Fruit fly (Drosophila melanogaster) whole organism, pupa: ENCODE data around the gene blot.

Experiments
- CG10348 ChIP-seq: fragments of 200-800 bp; sonication (Bioruptor generic); IDR thresholded peaks from 2 replicates; pipeline ENCODE4 v1.3.6; 2022; ENCODE audit warnings: missing biosample characterization, missing genetic modification characterization
- CG12605 ChIP-seq: fragments of 200-800 bp; sonication (Bioruptor generic); IDR thresholded peaks from 2 replicates; pipeline ENCODE4 v1.3.6; 2022; ENCODE audit warnings: missing biosample characterization, missing genetic modification characterization
- CG13204 ChIP-seq: fragments of 200-800 bp; sonication (Bioruptor generic); optimal IDR thresholded peaks from 2 replicates; lab custom pipeline; 2018; ENCODE audit warnings: missing biosample characterization, mild to moderate bottlenecking, missing genetic modification characterization, moderate library complexity
- CG14655 ChIP-seq: fragments of 200-800 bp; sonication (Bioruptor generic); optimal IDR thresholded peaks from 3 replicates; lab custom pipeline; 2017; ENCODE audit warnings: mild to moderate bottlenecking, missing biosample characterization, missing genetic modification reagents, missing genetic modification characterization
- CG15710 ChIP-seq: fragments of 200-800 bp; sonication (Bioruptor generic); optimal IDR thresholded peaks from 2 replicates; lab custom pipeline; 2018; ENCODE audit warnings: missing biosample characterization, mild to moderate bottlenecking, missing genetic modification characterization, moderate library complexity
- CG17806 ChIP-seq: fragments of 200-800 bp; sonication (Bioruptor generic); optimal IDR thresholded peaks from 2 replicates; lab custom pipeline; 2018; ENCODE audit warnings: missing biosample characterization, mild to moderate bottlenecking, missing genetic modification characterization, moderate library complexity
- CG32121 ChIP-seq: fragments of 200-800 bp; sonication (Bioruptor generic); IDR thresholded peaks from 2 replicates; pipeline ENCODE4 v1.3.6; 2022; ENCODE audit warnings: missing biosample characterization, missing genetic modification characterization
- CG34367 ChIP-seq: fragments of 200-800 bp; sonication (Bioruptor generic); optimal IDR thresholded peaks from 2 replicates; lab custom pipeline; 2018; ENCODE audit warnings: missing biosample characterization, mild to moderate bottlenecking, missing genetic modification characterization
- CG4496 ChIP-seq: fragments of 200-800 bp; sonication (Bioruptor generic); IDR thresholded peaks from 3 replicates; pipeline ENCODE4 v1.3.6; 2022; ENCODE audit warnings: missing biosample characterization, missing genetic modification characterization
- CG8159 ChIP-seq: fragments of 200-800 bp; sonication (Bioruptor generic); optimal IDR thresholded peaks from 3 replicates; lab custom pipeline; 2018; ENCODE audit warnings: missing biosample characterization, mild to moderate bottlenecking, missing genetic modification characterization, moderate library complexity
- CG8301 ChIP-seq: fragments of 200-800 bp; sonication (Bioruptor generic); optimal IDR thresholded peaks from 2 replicates; lab custom pipeline; 2018; ENCODE audit warnings: missing biosample characterization, mild to moderate bottlenecking, missing genetic modification characterization
- CG9948 ChIP-seq: fragments of 200-800 bp; sonication (Bioruptor generic); optimal IDR thresholded peaks from 2 replicates; lab custom pipeline; 2018; ENCODE audit warnings: missing biosample characterization, mild to moderate bottlenecking, missing genetic modification characterization, moderate library complexity
- D1 ChIP-seq: fragments of 200-800 bp; sonication (Bioruptor generic); optimal IDR thresholded peaks from 2 replicates; lab custom pipeline; 2018; ENCODE audit warnings: missing biosample characterization, mild to moderate bottlenecking, missing genetic modification characterization, moderate library complexity
- EcR ChIP-seq: fragments of 200-800 bp; sonication (Bioruptor generic); optimal IDR thresholded peaks from 3 replicates; lab custom pipeline; 2019; ENCODE audit warnings: missing biosample characterization, missing genetic modification characterization, mild to moderate bottlenecking, moderate library complexity, missing genetic modification reagents
- Ets98B ChIP-seq: fragments of 200-800 bp; sonication (Bioruptor generic); IDR thresholded peaks from 2 replicates; pipeline ENCODE4 v1.3.6; 2022; ENCODE audit warnings: missing biosample characterization, missing genetic modification characterization
- Pif1A ChIP-seq: fragments of 200-800 bp; sonication (Bioruptor generic); optimal IDR thresholded peaks from 3 replicates; lab custom pipeline; 2016; ENCODE audit warnings: missing biosample characterization, missing genetic modification characterization
- Pif1B ChIP-seq: fragments of 200-800 bp; sonication (Bioruptor generic); optimal IDR thresholded peaks from 3 replicates; lab custom pipeline; 2016; ENCODE audit warnings: missing biosample characterization, missing genetic modification characterization
- Snoo ChIP-seq: fragments of 200-800 bp; sonication (Bioruptor generic); optimal IDR thresholded peaks from 3 replicates; lab custom pipeline; 2017; ENCODE audit warnings: missing biosample characterization, mild to moderate bottlenecking, missing genetic modification characterization, inconsistent platforms
- fd96Ca ChIP-seq: fragments of 200-800 bp; sonication (Bioruptor generic); IDR thresholded peaks from 3 replicates; pipeline ENCODE4 v1.3.6; 2022; ENCODE audit warnings: missing biosample characterization, missing genetic modification characterization
- gl ChIP-seq: fragments of 200-800 bp; sonication (Bioruptor generic); optimal IDR thresholded peaks from 2 replicates; lab custom pipeline; 2018; ENCODE audit warnings: missing biosample characterization, mild to moderate bottlenecking, missing genetic modification characterization
- rn ChIP-seq: fragments of 200-800 bp; sonication (Bioruptor generic); IDR thresholded peaks from 2 replicates; pipeline ENCODE4 v1.3.6; 2022; ENCODE audit warnings: missing biosample characterization, missing genetic modification characterization

blot gene

DNA sequence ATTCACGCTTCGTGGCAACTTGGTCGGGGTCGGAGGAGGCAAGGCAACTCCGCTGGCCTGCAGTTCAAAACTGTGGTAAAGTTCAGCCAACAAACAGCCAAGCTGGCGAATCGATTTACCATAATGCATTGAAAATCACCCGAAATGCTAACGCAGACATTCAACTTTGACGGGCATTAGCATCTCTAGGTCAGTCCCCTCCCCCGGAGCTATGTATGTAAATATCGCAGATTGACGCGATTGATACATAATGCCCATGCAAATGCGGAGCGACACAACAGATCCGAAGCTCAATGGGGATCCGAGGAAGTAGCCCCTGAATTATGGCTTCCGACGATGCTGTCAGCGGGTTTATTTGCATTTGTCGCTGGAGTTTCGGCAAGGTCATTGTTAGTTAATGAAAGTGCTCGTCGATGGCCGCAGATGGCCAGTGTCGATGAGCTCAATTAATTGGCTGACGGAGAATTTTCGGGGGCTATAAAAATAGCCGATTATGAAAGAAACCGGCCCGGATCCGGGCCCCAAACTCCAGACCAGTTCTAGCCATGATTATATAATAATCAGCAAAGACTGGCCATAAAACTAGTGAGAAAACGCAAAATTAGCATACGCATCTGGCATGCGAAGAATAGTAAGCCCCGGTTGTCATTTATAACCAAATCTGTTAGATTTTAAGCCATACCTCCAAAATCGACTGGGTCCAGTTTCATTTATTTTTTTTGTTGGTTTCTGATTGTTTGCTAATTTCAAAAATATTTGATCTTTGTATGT, 34.5 kb downstream of the blot start:
- TF ChIP-seq CG14655 (GFP tag; lab: Kevin White, UChicago) = no peak
- TF ChIP-seq CG15710 = no peak

DNA sequence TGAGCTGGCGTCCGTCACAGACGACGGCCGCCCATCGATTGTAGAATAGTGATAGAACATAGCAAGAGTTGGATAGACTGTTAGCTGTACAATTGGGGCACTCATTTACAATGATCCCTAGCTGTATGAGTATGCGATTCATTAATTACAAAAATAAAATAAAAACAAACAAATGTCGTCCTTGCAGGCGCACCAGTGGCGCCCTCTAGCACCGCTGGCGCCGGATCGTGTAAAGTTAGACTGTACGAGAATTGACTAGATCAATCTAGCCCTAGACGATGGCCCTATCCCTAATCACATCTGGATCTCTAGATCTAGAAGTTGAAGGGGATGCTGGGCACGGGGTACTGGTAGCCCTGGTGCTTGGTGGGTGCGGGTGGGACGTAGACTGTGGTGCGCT, 37.6 kb downstream of the blot start:
- TF ChIP-seq CG32121 (GFP tag; lab: Robert Waterston, UW) (no peak), CG14655 (GFP tag; lab: Kevin White, UChicago) (no peak), CG13204 (GFP tag; lab: Kevin White, UChicago) (no peak), fd96Ca (GFP tag; lab: Robert Waterston, UW) (no peak), CG8159 (tag; lab: Kevin White, UChicago) (no peak), CG4496 (GFP tag; lab: Robert Waterston, UW) (no peak), Ets98B (GFP tag; lab: Robert Waterston, UW) (no peak), CG8301 (tag; lab: Kevin White, UChicago) (no peak), rn (GFP tag; lab: Robert Waterston, UW) (no peak), CG12605 (GFP tag; lab: Robert Waterston, UW) (no peak), Pif1A (no peak), CG15710 (no peak), D1 (tag; lab: Kevin White, UChicago) (no peak), EcR (no peak), Snoo (tag; lab: Kevin White, UChicago) (no peak), CG10348 (no peak)

DNA sequence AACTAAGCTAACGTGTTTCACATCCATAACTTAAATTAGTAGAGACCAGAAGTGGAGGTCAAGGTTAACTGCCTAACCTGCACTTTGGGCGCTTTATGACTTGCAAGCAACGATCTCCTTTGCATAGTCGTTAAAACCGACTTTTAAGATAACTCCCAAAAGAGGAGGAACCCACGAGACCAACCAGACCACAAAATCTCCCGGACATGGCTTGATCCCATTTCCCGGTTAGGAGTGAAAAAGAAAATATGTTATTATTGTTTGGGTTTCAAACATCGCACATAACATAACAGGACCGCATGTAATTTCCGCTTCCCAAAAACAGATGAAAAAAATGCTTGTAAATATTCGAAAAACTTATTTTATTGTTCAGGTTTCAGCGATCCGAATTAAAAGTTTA, 38.0 kb downstream of the blot start:
- no peak for TF ChIP-seq Snoo (tag; lab: Kevin White, UChicago)
- TF ChIP-seq Ets98B (GFP tag; lab: Robert Waterston, UW) = no peak
- TF ChIP-seq D1 (tag; lab: Kevin White, UChicago) = no peak
- TF ChIP-seq Pif1B (GFP tag; lab: Kevin White, UChicago) = no peak
- no peak for TF ChIP-seq EcR
- no peak for TF ChIP-seq CG10348
- no peak for TF ChIP-seq CG8301 (tag; lab: Kevin White, UChicago)
- TF ChIP-seq gl (tag; lab: Kevin White, UChicago) = no peak
- TF ChIP-seq fd96Ca (GFP tag; lab: Robert Waterston, UW) = no peak
- no peak for TF ChIP-seq CG14655 (GFP tag; lab: Kevin White, UChicago)
- TF ChIP-seq CG17806 (tag; lab: Kevin White, UChicago) = no peak
- no peak for TF ChIP-seq Pif1A
- TF ChIP-seq CG4496 (GFP tag; lab: Robert Waterston, UW) = no peak
- TF ChIP-seq CG34367 (tag; lab: Kevin White, UChicago) = no peak
- TF ChIP-seq CG32121 (GFP tag; lab: Robert Waterston, UW) = no peak
- TF ChIP-seq CG15710 = no peak

DNA sequence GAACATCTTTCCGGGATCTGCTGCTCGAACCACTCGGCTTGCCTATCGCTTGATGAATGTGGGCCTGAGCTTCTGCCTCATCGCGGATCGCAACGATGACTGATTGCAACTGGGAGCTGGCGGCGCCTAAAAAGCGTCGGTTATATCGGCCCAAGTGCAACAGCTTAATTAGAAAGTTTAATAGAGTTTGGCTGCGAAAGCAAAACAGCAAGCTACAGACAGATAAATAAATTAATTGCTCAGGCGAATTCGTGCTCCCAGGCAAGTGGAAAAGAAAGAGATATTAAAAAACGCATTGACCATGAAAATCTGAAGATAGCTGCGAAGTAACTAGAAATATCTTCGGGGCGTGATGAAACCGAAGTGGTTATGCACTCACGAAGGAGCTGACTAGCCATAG, 38.7 kb downstream of the blot start, which contains the start of gene CG13728:
CG13728 (minus strand) TSS at position 101 of the 400 bp plus-strand sequence.
- TF ChIP-seq rn (GFP tag; lab: Robert Waterston, UW) = no peak
- no peak for TF ChIP-seq CG14655 (GFP tag; lab: Kevin White, UChicago)
- TF ChIP-seq CG8301 (tag; lab: Kevin White, UChicago) = no peak
- no peak for TF ChIP-seq Pif1B (GFP tag; lab: Kevin White, UChicago)
- TF ChIP-seq Ets98B (GFP tag; lab: Robert Waterston, UW) = no peak
- no peak for TF ChIP-seq CG32121 (GFP tag; lab: Robert Waterston, UW)
- TF ChIP-seq gl (tag; lab: Kevin White, UChicago) = no peak

DNA sequence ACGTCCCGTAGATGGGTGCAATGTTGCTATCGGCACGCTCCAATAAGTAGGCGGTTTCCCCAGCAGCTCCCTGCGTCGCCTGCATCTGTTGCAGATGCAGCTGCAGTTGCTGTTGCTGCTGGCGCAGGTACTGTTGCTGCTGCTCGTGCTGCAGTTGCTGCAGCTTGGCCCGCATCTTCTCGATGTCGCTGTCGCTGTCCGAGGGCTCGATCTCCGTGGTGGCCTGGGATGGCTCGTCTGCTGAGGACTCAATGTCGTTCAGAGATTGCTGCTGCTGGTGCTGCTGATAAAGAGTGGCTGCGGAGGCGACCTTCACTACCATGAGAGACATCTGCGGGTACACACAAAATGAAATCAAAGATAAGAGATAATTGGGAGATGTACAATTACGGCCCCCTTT, 39.3 kb downstream of the blot start:
- TF ChIP-seq CG14655 (GFP tag; lab: Kevin White, UChicago) = no peak
- TF ChIP-seq rn (GFP tag; lab: Robert Waterston, UW) = no peak
- no peak for TF ChIP-seq CG34367 (tag; lab: Kevin White, UChicago)
- no peak for TF ChIP-seq CG32121 (GFP tag; lab: Robert Waterston, UW)
- no peak for TF ChIP-seq CG12605 (GFP tag; lab: Robert Waterston, UW)
- no peak for TF ChIP-seq CG15710

DNA sequence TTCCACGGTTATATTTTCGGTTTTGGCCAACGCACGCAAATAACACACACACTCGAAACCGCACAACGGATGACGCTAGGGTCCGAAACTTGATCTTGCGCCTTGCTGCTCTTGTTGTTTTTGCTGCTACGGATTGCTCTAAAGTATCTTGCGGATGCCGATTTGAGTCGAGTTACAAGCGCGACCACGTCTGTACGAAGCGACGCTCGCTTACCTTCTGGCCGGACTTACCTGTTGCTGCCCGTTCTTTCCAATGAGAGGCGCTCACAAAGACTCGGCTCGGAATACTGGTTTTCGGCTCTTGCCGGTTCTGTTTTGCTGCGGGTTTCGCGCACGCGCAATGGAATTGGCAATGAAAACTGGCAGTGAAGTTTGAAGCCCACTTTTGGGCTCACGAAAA, 42.0 kb downstream of the blot start, which contains the start of gene Cad74A:
Cad74A (minus strand) TSS at position 220 of the 400 bp plus-strand sequence.
- TF ChIP-seq rn (GFP tag; lab: Robert Waterston, UW) (no peak), CG17806 (tag; lab: Kevin White, UChicago) (no peak), Pif1B (GFP tag; lab: Kevin White, UChicago) (peak; percentile 38), CG4496 (GFP tag; lab: Robert Waterston, UW) (peak; percentile 51; the same call in 2 of the 3 replicates), Ets98B (GFP tag; lab: Robert Waterston, UW) (peak; percentile 58; the same call in 1 of the 2 replicates), gl (tag; lab: Kevin White, UChicago) (no peak), CG13204 (GFP tag; lab: Kevin White, UChicago) (peak; percentile 35), EcR (peak; percentile 38), CG9948 (tag; lab: Kevin White, UChicago) (no peak)
